Fruit fly (Drosophila melanogaster): ENCODE data around the gene Spps.

DNA sequence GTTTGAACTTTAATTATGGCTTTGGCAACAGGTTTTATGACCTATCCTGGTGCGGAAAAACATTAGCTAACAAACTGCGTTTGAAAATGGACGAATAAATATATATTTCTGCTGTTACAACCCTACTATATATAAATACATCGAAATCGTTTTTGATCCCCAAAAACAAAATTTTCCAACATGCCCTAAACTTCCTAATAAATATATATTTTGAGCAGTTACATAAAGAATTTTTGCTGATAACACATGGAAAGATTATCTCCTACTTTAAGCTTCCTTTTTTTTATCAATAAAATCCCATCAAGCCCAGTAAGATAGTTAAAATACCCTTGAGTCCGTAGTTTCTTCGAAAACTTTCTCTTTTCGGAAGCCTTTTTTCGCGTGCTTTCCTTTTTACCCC, 7.6 kb downstream of the Spps start:
- TF ChIP-seq GATAd (GFP tag; optimal IDR thresholded peaks at IDR 0.05) (no peak), Dfd (GFP tag; optimal IDR thresholded peaks at IDR 0.05) (no peak), pan (optimal IDR thresholded peaks at IDR 0.05) (no peak), sage (GFP tag; optimal IDR thresholded peaks at IDR 0.05) (no peak), OdsH (GFP tag; optimal IDR thresholded peaks at IDR 0.05) (no peak), usp (GFP tag; optimal IDR thresholded peaks at IDR 0.05) (no peak), tai (GFP tag; optimal IDR thresholded peaks at IDR 0.05) (no peak)

All from whole organism, wandering third instar larva.